Fruit fly (Drosophila melanogaster) whole organism, pupa: Measurements from ENCODE around the gene Hex-t2.

Source experiments
- CG10348 ChIP-seq: fragments of 200-800 bp; sonication (Bioruptor generic); IDR thresholded peaks from 2 replicates; pipeline ENCODE4 v1.3.6; 2022; ENCODE audit warnings: missing biosample characterization, missing genetic modification characterization
- CG12605 ChIP-seq: fragments of 200-800 bp; sonication (Bioruptor generic); IDR thresholded peaks from 2 replicates; pipeline ENCODE4 v1.3.6; 2022; ENCODE audit warnings: missing biosample characterization, missing genetic modification characterization
- CG13204 ChIP-seq: fragments of 200-800 bp; sonication (Bioruptor generic); optimal IDR thresholded peaks from 2 replicates; lab custom pipeline; 2018; ENCODE audit warnings: missing biosample characterization, mild to moderate bottlenecking, missing genetic modification characterization, moderate library complexity
- CG14655 ChIP-seq: fragments of 200-800 bp; sonication (Bioruptor generic); optimal IDR thresholded peaks from 3 replicates; lab custom pipeline; 2017; ENCODE audit warnings: mild to moderate bottlenecking, missing biosample characterization, missing genetic modification reagents, missing genetic modification characterization
- CG15710 ChIP-seq: fragments of 200-800 bp; sonication (Bioruptor generic); optimal IDR thresholded peaks from 2 replicates; lab custom pipeline; 2018; ENCODE audit warnings: missing biosample characterization, mild to moderate bottlenecking, missing genetic modification characterization, moderate library complexity
- CG17806 ChIP-seq: fragments of 200-800 bp; sonication (Bioruptor generic); optimal IDR thresholded peaks from 2 replicates; lab custom pipeline; 2018; ENCODE audit warnings: missing biosample characterization, mild to moderate bottlenecking, missing genetic modification characterization, moderate library complexity
- CG32121 ChIP-seq: fragments of 200-800 bp; sonication (Bioruptor generic); IDR thresholded peaks from 2 replicates; pipeline ENCODE4 v1.3.6; 2022; ENCODE audit warnings: missing biosample characterization, missing genetic modification characterization
- CG34367 ChIP-seq: fragments of 200-800 bp; sonication (Bioruptor generic); optimal IDR thresholded peaks from 2 replicates; lab custom pipeline; 2018; ENCODE audit warnings: missing biosample characterization, mild to moderate bottlenecking, missing genetic modification characterization
- CG4496 ChIP-seq: fragments of 200-800 bp; sonication (Bioruptor generic); IDR thresholded peaks from 3 replicates; pipeline ENCODE4 v1.3.6; 2022; ENCODE audit warnings: missing biosample characterization, missing genetic modification characterization
- CG8159 ChIP-seq: fragments of 200-800 bp; sonication (Bioruptor generic); optimal IDR thresholded peaks from 3 replicates; lab custom pipeline; 2018; ENCODE audit warnings: missing biosample characterization, mild to moderate bottlenecking, missing genetic modification characterization, moderate library complexity
- CG8301 ChIP-seq: fragments of 200-800 bp; sonication (Bioruptor generic); optimal IDR thresholded peaks from 2 replicates; lab custom pipeline; 2018; ENCODE audit warnings: missing biosample characterization, mild to moderate bottlenecking, missing genetic modification characterization
- CG9948 ChIP-seq: fragments of 200-800 bp; sonication (Bioruptor generic); optimal IDR thresholded peaks from 2 replicates; lab custom pipeline; 2018; ENCODE audit warnings: missing biosample characterization, mild to moderate bottlenecking, missing genetic modification characterization, moderate library complexity
- D1 ChIP-seq: fragments of 200-800 bp; sonication (Bioruptor generic); optimal IDR thresholded peaks from 2 replicates; lab custom pipeline; 2018; ENCODE audit warnings: missing biosample characterization, mild to moderate bottlenecking, missing genetic modification characterization, moderate library complexity
- EcR ChIP-seq: fragments of 200-800 bp; sonication (Bioruptor generic); optimal IDR thresholded peaks from 3 replicates; lab custom pipeline; 2019; ENCODE audit warnings: missing biosample characterization, missing genetic modification characterization, mild to moderate bottlenecking, moderate library complexity, missing genetic modification reagents
- Ets98B ChIP-seq: fragments of 200-800 bp; sonication (Bioruptor generic); IDR thresholded peaks from 2 replicates; pipeline ENCODE4 v1.3.6; 2022; ENCODE audit warnings: missing biosample characterization, missing genetic modification characterization
- Pif1A ChIP-seq: fragments of 200-800 bp; sonication (Bioruptor generic); optimal IDR thresholded peaks from 3 replicates; lab custom pipeline; 2016; ENCODE audit warnings: missing biosample characterization, missing genetic modification characterization
- Pif1B ChIP-seq: fragments of 200-800 bp; sonication (Bioruptor generic); optimal IDR thresholded peaks from 3 replicates; lab custom pipeline; 2016; ENCODE audit warnings: missing biosample characterization, missing genetic modification characterization
- Snoo ChIP-seq: fragments of 200-800 bp; sonication (Bioruptor generic); optimal IDR thresholded peaks from 3 replicates; lab custom pipeline; 2017; ENCODE audit warnings: missing biosample characterization, mild to moderate bottlenecking, missing genetic modification characterization, inconsistent platforms
- fd96Ca ChIP-seq: fragments of 200-800 bp; sonication (Bioruptor generic); IDR thresholded peaks from 3 replicates; pipeline ENCODE4 v1.3.6; 2022; ENCODE audit warnings: missing biosample characterization, missing genetic modification characterization
- gl ChIP-seq: fragments of 200-800 bp; sonication (Bioruptor generic); optimal IDR thresholded peaks from 2 replicates; lab custom pipeline; 2018; ENCODE audit warnings: missing biosample characterization, mild to moderate bottlenecking, missing genetic modification characterization
- rn ChIP-seq: fragments of 200-800 bp; sonication (Bioruptor generic); IDR thresholded peaks from 2 replicates; pipeline ENCODE4 v1.3.6; 2022; ENCODE audit warnings: missing biosample characterization, missing genetic modification characterization

The Hex-t2 gene

DNA sequence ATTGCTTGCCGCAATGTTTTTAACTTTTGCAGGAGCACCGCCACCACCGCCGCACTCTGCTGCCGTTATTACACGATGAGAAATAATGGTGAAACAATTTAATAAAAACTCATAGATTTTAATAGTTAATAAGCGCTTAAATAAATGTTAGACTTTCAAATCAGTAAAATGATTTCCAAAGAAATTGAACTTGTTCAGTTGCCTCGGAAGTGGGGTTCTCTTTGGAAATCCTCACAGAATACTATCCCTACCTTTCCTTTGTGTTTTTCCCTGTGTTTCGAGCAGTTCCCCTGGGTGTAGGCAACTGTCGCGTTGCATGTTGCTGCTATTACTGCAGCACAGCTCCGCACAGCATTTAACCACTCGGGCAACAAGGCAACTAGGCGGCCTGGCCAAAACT, 22.3 kb upstream of the Hex-t2 start:
- TF ChIP-seq CG10348 (GFP tag; lab: Robert Waterston, UW) (no peak), CG17806 (tag; lab: Kevin White, UChicago) (no peak), CG34367 (tag; lab: Kevin White, UChicago) (peak; percentile 28), Pif1B (GFP tag; lab: Kevin White, UChicago) (peak; percentile 18), CG8301 (tag; lab: Kevin White, UChicago) (peak; percentile 56), CG8159 (tag; lab: Kevin White, UChicago) (peak; percentile 62), CG9948 (tag; lab: Kevin White, UChicago) (peak; percentile 44), Snoo (peak; percentile 4), fd96Ca (GFP tag; lab: Robert Waterston, UW) (no peak), CG15710 (tag; lab: Kevin White, UChicago) (peak; percentile 48), Ets98B (GFP tag; lab: Robert Waterston, UW) (no peak), Pif1A (GFP tag; lab: Kevin White, UChicago) (peak; percentile 48), gl (tag; lab: Kevin White, UChicago) (no peak), CG14655 (GFP tag; lab: Kevin White, UChicago) (peak; percentile 67), CG32121 (GFP tag; lab: Robert Waterston, UW) (no peak)
- TF ChIP-seq, all 21 proteins: peak for 9

DNA sequence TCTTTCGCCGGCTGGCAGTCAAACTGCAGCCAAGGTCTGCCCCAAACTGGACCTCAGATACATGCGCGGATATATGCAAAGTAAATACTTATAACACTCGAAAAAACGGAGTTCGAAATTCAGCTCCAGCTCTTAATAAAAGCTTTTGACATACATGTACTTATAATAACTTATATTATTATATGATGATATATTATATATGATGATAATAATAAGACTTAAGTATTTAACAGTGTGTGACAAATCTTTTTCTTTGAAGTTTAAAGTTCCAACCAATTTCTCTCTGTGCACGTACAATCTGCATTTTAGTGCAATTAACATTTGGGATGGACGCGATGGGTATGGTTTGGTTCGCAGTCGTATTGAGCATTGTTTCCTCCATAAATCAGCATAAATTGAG, 20.9 kb upstream of the Hex-t2 start:
- peak; percentile 25 for TF ChIP-seq CG15710 (tag; lab: Kevin White, UChicago)
- no peak for TF ChIP-seq CG32121 (GFP tag; lab: Robert Waterston, UW)
- TF ChIP-seq gl (tag; lab: Kevin White, UChicago), result no peak
- TF ChIP-seq CG10348 (GFP tag; lab: Robert Waterston, UW), result no peak
- no peak for TF ChIP-seq D1 (tag; lab: Kevin White, UChicago)
- no peak for TF ChIP-seq CG8301 (tag; lab: Kevin White, UChicago)
- TF ChIP-seq CG4496 (GFP tag; lab: Robert Waterston, UW), result no peak
- no peak for TF ChIP-seq CG12605
- TF ChIP-seq fd96Ca (GFP tag; lab: Robert Waterston, UW), result no peak
- TF ChIP-seq CG13204 (GFP tag; lab: Kevin White, UChicago), result no peak
- peak; percentile 64 for TF ChIP-seq CG8159 (tag; lab: Kevin White, UChicago)
- peak; percentile 5 for TF ChIP-seq CG34367 (tag; lab: Kevin White, UChicago)
- peak; percentile 23 for TF ChIP-seq CG14655 (GFP tag; lab: Kevin White, UChicago)
- no peak for TF ChIP-seq rn (GFP tag; lab: Robert Waterston, UW)
- peak; percentile 24 for TF ChIP-seq Snoo
- TF ChIP-seq Pif1A (GFP tag; lab: Kevin White, UChicago), result no peak
- TF ChIP-seq CG17806 (tag; lab: Kevin White, UChicago), result peak; percentile 40
- peak; percentile 14 for TF ChIP-seq CG9948 (tag; lab: Kevin White, UChicago)
- no peak for TF ChIP-seq Ets98B (GFP tag; lab: Robert Waterston, UW)

dm6 chr3R:26432526-26432925, 17.9 kb upstream of the Hex-t2 start:
- TF ChIP-seq CG8301 (tag; lab: Kevin White, UChicago) (no peak), CG14655 (GFP tag; lab: Kevin White, UChicago) (no peak), CG34367 (tag; lab: Kevin White, UChicago) (no peak), CG12605 (no peak), EcR (GFP tag; lab: Kevin White, UChicago) (no peak), Ets98B (GFP tag; lab: Robert Waterston, UW) (no peak), Pif1A (GFP tag; lab: Kevin White, UChicago) (no peak), Pif1B (GFP tag; lab: Kevin White, UChicago) (no peak), CG10348 (GFP tag; lab: Robert Waterston, UW) (no peak), rn (GFP tag; lab: Robert Waterston, UW) (no peak), CG15710 (tag; lab: Kevin White, UChicago) (no peak), CG9948 (tag; lab: Kevin White, UChicago) (no peak), CG32121 (GFP tag; lab: Robert Waterston, UW) (no peak), CG13204 (GFP tag; lab: Kevin White, UChicago) (no peak), fd96Ca (GFP tag; lab: Robert Waterston, UW) (no peak), Snoo (no peak), CG17806 (tag; lab: Kevin White, UChicago) (no peak), gl (tag; lab: Kevin White, UChicago) (no peak), CG8159 (tag; lab: Kevin White, UChicago) (no peak), D1 (tag; lab: Kevin White, UChicago) (no peak)

dm6 chr3R:26432978-26433377, 17.5 kb upstream of the Hex-t2 start:
- TF ChIP-seq CG17806 (tag; lab: Kevin White, UChicago) (peak; percentile 5), rn (GFP tag; lab: Robert Waterston, UW) (no peak), CG9948 (tag; lab: Kevin White, UChicago) (peak; percentile 3), CG8301 (tag; lab: Kevin White, UChicago) (peak; percentile 19), CG15710 (tag; lab: Kevin White, UChicago) (peak; percentile 14), CG12605 (no peak), CG8159 (tag; lab: Kevin White, UChicago) (peak; percentile 37), CG14655 (GFP tag; lab: Kevin White, UChicago) (peak; percentile 28)

dm6 chr3R:26433743-26434142, 16.7 kb upstream of the Hex-t2 start:
- no peak for TF ChIP-seq CG15710 (tag; lab: Kevin White, UChicago)
- no peak for TF ChIP-seq CG8159 (tag; lab: Kevin White, UChicago)
- TF ChIP-seq CG12605, result no peak
- no peak for TF ChIP-seq CG8301 (tag; lab: Kevin White, UChicago)
- TF ChIP-seq CG17806 (tag; lab: Kevin White, UChicago), result no peak
- no peak for TF ChIP-seq Snoo
- TF ChIP-seq CG13204 (GFP tag; lab: Kevin White, UChicago), result no peak
- no peak for TF ChIP-seq EcR (GFP tag; lab: Kevin White, UChicago)
- TF ChIP-seq gl (tag; lab: Kevin White, UChicago), result no peak
- no peak for TF ChIP-seq Ets98B (GFP tag; lab: Robert Waterston, UW)
